Worm (Caenorhabditis elegans) whole organism, L1 larva: ENCODE data around the gene F10E9.12.
"Not testable (repeated sequence)": the region's sequence is repeated elsewhere in the genome, so short reads cannot be mapped to it uniquely, and the experiment has no call there.

Experiments
- C04F5.9 ChIP-seq: sonication (generic microtip); optimal IDR thresholded peaks from 2 replicates; lab custom pipeline; 2016; ENCODE audit warnings: missing genetic modification characterization, missing compliant biosample characterization
- C16A3.4 ChIP-seq: fragments of 150-350 bp; optimal IDR thresholded peaks from 2 replicates; lab custom pipeline; 2014; ENCODE audit warnings: missing biosample characterization, missing genetic modification characterization
- F16B12.6 ChIP-seq: fragments of 150-350 bp; optimal IDR thresholded peaks from 2 replicates; lab custom pipeline; 2014; ENCODE audit warnings: missing biosample characterization, missing genetic modification characterization
- Y116A8C.19 ChIP-seq: sonication (generic microtip); optimal IDR thresholded peaks from 2 replicates; lab custom pipeline; 2016; ENCODE audit warnings: missing compliant biosample characterization, missing genetic modification characterization, borderline replicate concordance
- alr-1 ChIP-seq: fragments of 200-800 bp; sonication (Bioruptor generic); optimal IDR thresholded peaks from 2 replicates; lab custom pipeline; 2018; ENCODE audit warnings: borderline replicate concordance, mild to moderate bottlenecking, missing genetic modification characterization, missing compliant biosample characterization
- blmp-1 ChIP-seq: fragments of 150-350 bp; optimal IDR thresholded peaks from 2 replicates; lab custom pipeline; 2014; ENCODE audit warnings: missing biosample characterization, missing genetic modification characterization
- ces-1 ChIP-seq: fragments of 150-350 bp; optimal IDR thresholded peaks from 2 replicates; lab custom pipeline; 2014; ENCODE audit warnings: missing biosample characterization, missing genetic modification reagents, missing genetic modification characterization
- dpl-1 ChIP-seq, 3 experiments: fragments of 150-350 bp in 2 of 3; sonication (generic microtip) in 1 of 3; optimal IDR thresholded peaks; 2 replicates each; lab custom pipeline; 2014 to 2017; ENCODE audit warnings: missing biosample characterization in 3 of 3, missing genetic modification characterization in 3 of 3, missing genetic modification reagents in 3 of 3
- efl-1 ChIP-seq, 4 experiments: fragments of 150-350 bp; optimal IDR thresholded peaks in 3 of 4; peaks in 1 of 4; 1 replicate in 1 of 4; 2 replicates in 3 of 4; lab custom pipeline; 2014; ENCODE audit warnings: missing biosample characterization in 2 of 4, missing genetic modification characterization in 2 of 4, missing genetic modification reagents in 2 of 4
- egl-13 ChIP-seq: sonication (generic microtip); optimal IDR thresholded peaks from 2 replicates; lab custom pipeline; 2016; ENCODE audit warnings: missing genotype, missing genetic modification reagents, missing genetic modification characterization, missing compliant biosample characterization
- elt-3 ChIP-seq, 6 experiments: fragments of 150-350 bp in 1 of 6; sonication (generic microtip); optimal IDR thresholded peaks; 2 replicates each; lab custom pipeline; 2017 to 2018; ENCODE audit warnings: missing biosample characterization in 6 of 6, missing genetic modification characterization in 6 of 6, inconsistent platforms in 1 of 6
- fkh-4 ChIP-seq: sonication (generic microtip); optimal IDR thresholded peaks from 2 replicates; lab custom pipeline; 2016; ENCODE audit warnings: missing compliant biosample characterization, missing genetic modification characterization, borderline replicate concordance
- fkh-8 ChIP-seq: sonication (generic microtip); optimal IDR thresholded peaks from 2 replicates; lab custom pipeline; 2016; ENCODE audit warnings: mild to moderate bottlenecking, missing genetic modification characterization, missing compliant biosample characterization
- fos-1 ChIP-seq: fragments of 150-350 bp; optimal IDR thresholded peaks from 2 replicates; lab custom pipeline; 2014; ENCODE audit warnings: missing biosample characterization, missing genetic modification characterization
- grh-1 ChIP-seq: fragments of 200-800 bp; sonication (Bioruptor generic); IDR thresholded peaks from 2 replicates; pipeline ENCODE4 v1.3.6; 2022; ENCODE audit warnings: missing genetic modification reagents, missing genetic modification characterization, missing compliant biosample characterization
- hlh-17 ChIP-seq: fragments of 200-800 bp; sonication (Bioruptor generic); optimal IDR thresholded peaks from 2 replicates; lab custom pipeline; 2018; ENCODE audit warnings: missing genetic modification characterization, mild to moderate bottlenecking, missing compliant biosample characterization, moderate library complexity, borderline replicate concordance
- irx-1 ChIP-seq: sonication (generic microtip); optimal IDR thresholded peaks from 2 replicates; lab custom pipeline; 2016; ENCODE audit warnings: missing genetic modification characterization, missing compliant biosample characterization
- isw-1 ChIP-seq: fragments of 200-800 bp; sonication (Bioruptor generic); IDR thresholded peaks from 2 replicates; pipeline ENCODE4 v1.3.6; 2022; ENCODE audit warnings: missing genetic modification characterization, missing compliant biosample characterization
- jun-1 ChIP-seq: fragments of 150-350 bp; optimal IDR thresholded peaks from 2 replicates; lab custom pipeline; 2014; ENCODE audit warnings: missing biosample characterization, missing genetic modification reagents, missing genetic modification characterization
- lin-13 ChIP-seq: fragments of 150-350 bp; optimal IDR thresholded peaks from 2 replicates; lab custom pipeline; 2014; ENCODE audit warnings: missing biosample characterization, missing genetic modification reagents, missing genetic modification characterization
- lin-14 ChIP-seq: fragments of 200-800 bp; sonication (Bioruptor generic); optimal IDR thresholded peaks from 2 replicates; lab custom pipeline; 2018; ENCODE audit warnings: mild to moderate bottlenecking, missing genetic modification characterization, moderate library complexity, missing compliant biosample characterization
- lin-15B ChIP-seq: fragments of 150-350 bp; sonication (generic microtip); optimal IDR thresholded peaks from 3 replicates; lab custom pipeline; 2014; ENCODE audit warnings: missing biosample characterization, missing genetic modification characterization
- lin-35 ChIP-seq, 2 experiments: fragments of 150-350 bp; optimal IDR thresholded peaks; 2 replicates each; lab custom pipeline; 2014; ENCODE audit warnings: missing biosample characterization in 2 of 2, missing genetic modification characterization in 2 of 2, missing genetic modification reagents in 2 of 2
- lir-3 ChIP-seq: sonication (generic microtip); optimal IDR thresholded peaks from 2 replicates; lab custom pipeline; 2016; ENCODE audit warnings: mild to moderate bottlenecking, missing genetic modification characterization, moderate library complexity, missing compliant biosample characterization; ENCODE audit not compliant: poor library complexity
- lsy-2 ChIP-seq, 2 experiments: fragments of 150-350 bp; optimal IDR thresholded peaks; 2 replicates each; lab custom pipeline; 2014; ENCODE audit warnings: missing biosample characterization in 2 of 2, missing genetic modification characterization in 2 of 2
- mep-1 ChIP-seq: fragments of 150-350 bp; optimal IDR thresholded peaks from 2 replicates; lab custom pipeline; 2014; ENCODE audit warnings: missing biosample characterization, missing genetic modification characterization
- nhr-12 ChIP-seq: sonication (generic microtip); optimal IDR thresholded peaks from 2 replicates; lab custom pipeline; 2017; ENCODE audit warnings: missing biosample characterization, missing genetic modification characterization
- nhr-19 ChIP-seq: fragments of 200-800 bp; sonication (Bioruptor generic); conservative IDR thresholded peaks from 2 replicates; pipeline ENCODE4 v1.3.6; 2022; ENCODE audit warnings: missing genetic modification characterization, missing compliant biosample characterization
- nhr-28 ChIP-seq: fragments of 150-350 bp; optimal IDR thresholded peaks from 2 replicates; lab custom pipeline; 2014; ENCODE audit warnings: missing biosample characterization, missing genetic modification characterization
- nhr-47 ChIP-seq: sonication (generic microtip); optimal IDR thresholded peaks from 2 replicates; lab custom pipeline; 2016; ENCODE audit warnings: mild to moderate bottlenecking, missing genetic modification characterization, moderate library complexity, missing compliant biosample characterization
- nhr-71 ChIP-seq: sonication (generic microtip); optimal IDR thresholded peaks from 2 replicates; lab custom pipeline; 2016; ENCODE audit warnings: mild to moderate bottlenecking, missing genetic modification characterization, moderate library complexity, missing compliant biosample characterization
- rnt-1 ChIP-seq: sonication (generic microtip); optimal IDR thresholded peaks from 2 replicates; lab custom pipeline; 2016; ENCODE audit warnings: mild to moderate bottlenecking, missing genetic modification characterization, moderate library complexity, missing compliant biosample characterization
- snu-23 ChIP-seq: sonication (generic microtip); optimal IDR thresholded peaks from 2 replicates; lab custom pipeline; 2016; ENCODE audit warnings: missing genetic modification characterization, missing compliant biosample characterization
- sox-4 ChIP-seq: sonication (generic microtip); optimal IDR thresholded peaks from 2 replicates; lab custom pipeline; 2016; ENCODE audit warnings: missing genetic modification characterization, missing compliant biosample characterization
- sptf-1 ChIP-seq: fragments of 150-350 bp; optimal IDR thresholded peaks from 2 replicates; lab custom pipeline; 2014; ENCODE audit warnings: missing biosample characterization, missing genetic modification characterization
- swsn-7 ChIP-seq: sonication (generic microtip); optimal IDR thresholded peaks from 2 replicates; lab custom pipeline; 2016; ENCODE audit warnings: missing genetic modification characterization, missing compliant biosample characterization
- tlp-1 ChIP-seq: fragments of 150-350 bp; optimal IDR thresholded peaks from 2 replicates; lab custom pipeline; 2014; ENCODE audit warnings: missing biosample characterization, missing genetic modification characterization
- unc-130 ChIP-seq: fragments of 150-350 bp; optimal IDR thresholded peaks from 2 replicates; lab custom pipeline; 2017; ENCODE audit warnings: missing biosample characterization, missing genetic modification characterization, inconsistent platforms
- unc-86 ChIP-seq: sonication (generic microtip); optimal IDR thresholded peaks from 2 replicates; lab custom pipeline; 2016; ENCODE audit warnings: missing genetic modification characterization, missing compliant biosample characterization
- zip-4 ChIP-seq: fragments of 200-800 bp; sonication (Bioruptor generic); optimal IDR thresholded peaks from 2 replicates; lab custom pipeline; 2018; ENCODE audit warnings: mild to moderate bottlenecking, missing genetic modification characterization, moderate library complexity, missing compliant biosample characterization
- ztf-4 ChIP-seq: fragments of 150-350 bp; optimal IDR thresholded peaks from 2 replicates; lab custom pipeline; 2014; ENCODE audit warnings: missing biosample characterization, missing genetic modification characterization

Gene F10E9.12

DNA sequence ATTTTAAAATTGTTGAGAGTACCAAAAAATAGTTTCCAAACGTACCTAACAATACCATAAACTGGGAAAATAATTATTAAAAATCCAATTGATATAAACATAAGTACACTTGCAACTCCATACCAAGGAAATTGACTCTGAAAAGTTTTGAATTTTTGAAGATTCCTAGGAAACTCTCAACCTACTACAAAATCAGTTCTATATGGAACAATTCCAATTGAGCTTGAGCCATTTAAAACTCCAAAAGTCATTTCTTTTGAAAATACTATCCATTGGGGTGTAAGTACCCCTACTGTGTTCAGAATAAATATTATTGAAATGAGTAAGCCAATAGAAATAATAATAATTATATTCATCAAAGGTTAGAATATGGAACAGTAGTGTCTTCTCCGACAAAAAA is 15.0 kb downstream of the F10E9.12 start, which contains the start of gene clc-28:
Gene clc-28, minus strand, starts transcription at position 101 of the 400 bp plus-strand sequence.
- not testable (repeated sequence) for TF ChIP-seq sptf-1 (tag; lab: Kevin White, UChicago); elt-3 (tag; optimal IDR thresholded peaks at IDR 0.05; lab: Kevin White, UChicago); irx-1 (tag; lab: Kevin White, UChicago)

DNA sequence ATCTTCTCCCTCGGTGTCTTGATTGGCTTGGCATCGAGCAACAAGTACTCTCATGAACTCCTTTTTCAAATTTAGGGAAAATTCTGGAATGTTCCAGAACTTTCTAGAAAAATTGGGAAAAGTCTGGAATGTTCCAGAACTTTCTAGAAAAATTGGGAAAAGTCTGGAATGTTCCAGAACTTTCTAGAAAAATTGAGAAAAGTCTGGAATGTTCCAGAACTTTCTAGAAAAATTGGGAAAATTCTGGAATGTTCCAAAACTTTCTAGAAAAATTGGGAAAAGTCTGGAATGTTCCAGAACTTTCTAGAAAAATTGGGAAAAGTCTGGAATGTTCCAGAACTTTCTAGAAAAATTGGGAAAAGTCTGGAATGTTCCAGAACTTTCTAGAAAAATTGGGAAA is 19.9 kb downstream of the F10E9.12 start, which contains the start of gene ZC262.7:
Gene ZC262.7, minus strand, starts transcription at position 54 of the 400 bp plus-strand sequence.
- TF ChIP-seq alr-1, Y116A8C.19, sox-4 (tag; lab: Kevin White, UChicago): not testable (repeated sequence)

DNA sequence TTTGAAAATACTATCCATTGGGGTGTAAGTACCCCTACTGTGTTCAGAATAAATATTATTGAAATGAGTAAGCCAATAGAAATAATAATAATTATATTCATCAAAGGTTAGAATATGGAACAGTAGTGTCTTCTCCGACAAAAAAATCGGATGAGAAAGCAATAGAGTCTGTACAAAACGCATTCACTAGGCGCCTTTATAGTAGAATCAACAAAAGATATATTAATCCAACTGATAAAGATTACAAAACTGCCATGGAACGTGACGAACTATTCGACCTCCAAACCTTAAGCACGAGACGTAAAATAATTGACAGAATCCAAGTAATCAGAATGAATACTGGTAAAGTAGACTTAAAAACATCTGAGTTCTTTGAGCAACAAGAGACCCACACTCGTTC is 23.5 kb downstream of the F10E9.12 start, which contains the start of gene clc-29:
Gene clc-29, minus strand, starts transcription at position 101 of the 400 bp plus-strand sequence.
- not testable (repeated sequence) for TF ChIP-seq lsy-2 (tag; optimal IDR thresholded peaks at IDR 0.05; lab: Kevin White, UChicago); ces-1 (GFP tag; lab: Kevin White, UChicago); nhr-19 (GFP tag; lab: Robert Waterston, UW)

DNA sequence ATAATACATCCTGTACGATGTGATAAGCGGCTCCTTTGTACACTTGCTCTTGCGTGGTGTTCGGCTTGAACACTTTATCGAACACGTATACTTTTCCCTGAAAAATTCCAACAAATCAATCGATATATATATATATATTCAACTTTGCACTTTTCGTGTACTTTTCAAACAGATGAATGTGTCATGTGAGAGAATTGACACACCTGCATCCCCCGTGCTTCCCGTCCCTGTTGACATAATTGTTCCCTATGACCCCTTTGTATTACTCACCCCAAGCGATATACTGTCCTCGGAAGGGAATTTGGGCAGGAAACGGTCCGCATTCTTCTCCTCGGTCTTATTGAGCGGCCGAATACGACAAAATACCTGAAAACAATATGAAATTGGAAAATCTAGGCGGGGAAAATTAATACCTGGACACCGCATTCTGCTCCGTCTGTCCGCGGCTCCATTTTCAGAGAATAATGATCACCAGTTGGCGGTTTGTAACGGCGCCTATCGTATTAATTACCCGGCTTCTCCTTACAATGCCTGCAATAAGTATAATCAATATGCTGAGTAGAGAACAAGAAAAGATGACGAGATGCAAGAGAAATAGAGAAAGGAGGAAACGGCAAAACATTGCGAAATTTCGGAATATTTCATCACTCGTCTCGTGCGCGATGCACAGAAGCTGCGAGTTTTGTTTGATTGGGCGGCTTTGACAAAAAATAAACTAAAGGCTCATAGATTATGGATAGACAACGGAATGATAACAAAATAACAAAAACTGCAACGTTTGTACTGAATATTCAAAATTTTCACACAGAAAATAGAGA is 30.5 kb downstream of the F10E9.12 start, which contains the start of gene unc-116:
Gene unc-116, minus strand, starts transcription at position 531 of the 818 bp plus-strand sequence.
- peak; percentile 38 to 39 for TF ChIP-seq lin-35 (GFP tag; optimal IDR thresholded peaks at IDR 0.05; lab: Kevin White, UChicago)
- TF ChIP-seq grh-1: no peak
- no peak for TF ChIP-seq tlp-1 (tag; lab: Kevin White, UChicago)
- peak; percentile 34 for TF ChIP-seq C16A3.4 (tag; lab: Kevin White, UChicago)
- TF ChIP-seq F16B12.6 (tag; lab: Kevin White, UChicago): peak; percentile 43
- no peak for TF ChIP-seq rnt-1
- peak; percentile 18 for TF ChIP-seq lin-15B
- no peak for TF ChIP-seq Y116A8C.19 (tag; lab: Kevin White, UChicago)
- TF ChIP-seq zip-4 (GFP tag; lab: Kevin White, UChicago): peak; percentile 92
- peak; percentile 63 for TF ChIP-seq nhr-71 (tag; lab: Kevin White, UChicago)
- TF ChIP-seq egl-13 (tag; lab: Kevin White, UChicago): peak; percentile 26
- TF ChIP-seq hlh-17 (GFP tag; lab: Kevin White, UChicago): no peak
- TF ChIP-seq nhr-28 (tag; lab: Kevin White, UChicago): no peak
- peak; percentile 27 for TF ChIP-seq jun-1 (tag; lab: Kevin White, UChicago)
- no peak for TF ChIP-seq nhr-12
- peak; percentile 22 for TF ChIP-seq lir-3 (tag; lab: Kevin White, UChicago)
- TF ChIP-seq elt-3 (tag; optimal IDR thresholded peaks at IDR 0.05; lab: Kevin White, UChicago): peak in 1 of 6 experiments; percentile 13
- peak; percentile 35 for TF ChIP-seq blmp-1 (tag; lab: Kevin White, UChicago)
- no peak for TF ChIP-seq alr-1 (tag; lab: Kevin White, UChicago)
- peak; percentile 47 for TF ChIP-seq nhr-47 (tag; lab: Kevin White, UChicago)
- TF ChIP-seq nhr-19 (GFP tag; lab: Robert Waterston, UW): peak; percentile 32; the same call in 1 of the 2 replicates
- TF ChIP-seq unc-86: no peak
- peak; percentile 67 for TF ChIP-seq fkh-8 (tag; lab: Kevin White, UChicago)
- peak; percentile 57 for TF ChIP-seq mep-1 (tag; lab: Kevin White, UChicago)
- no peak for TF ChIP-seq fkh-4 (tag; lab: Kevin White, UChicago)
- peak; percentile 8 for TF ChIP-seq fos-1
- TF ChIP-seq snu-23 (GFP tag; lab: Kevin White, UChicago): peak; percentile 5
- TF ChIP-seq lin-13 (GFP tag; lab: Kevin White, UChicago): peak; percentile 7
- TF ChIP-seq dpl-1 (GFP tag; optimal IDR thresholded peaks at IDR 0.05; lab: Kevin White, UChicago): peak in 2 of 3 experiments; percentile 18 to 31
- peak; percentile 2 for TF ChIP-seq swsn-7
- TF ChIP-seq efl-1 (optimal IDR thresholded peaks at IDR 0.05; lab: Kevin White, UChicago): peak; percentile 31 to 74
- peak; percentile 54 to 94 for TF ChIP-seq efl-1 (GFP tag; optimal IDR thresholded peaks at IDR 0.05 in 1 of 2; lab: Kevin White, UChicago)
- TF ChIP-seq isw-1: peak; percentile 43; the same call in 1 of the 2 replicates
- no peak for TF ChIP-seq C04F5.9 (tag; lab: Kevin White, UChicago)
- TF ChIP-seq lin-14 (GFP tag; lab: Kevin White, UChicago): peak; percentile 75
- TF ChIP-seq unc-130 (tag; lab: Kevin White, UChicago): peak; percentile 2
- TF ChIP-seq ztf-4 (tag; lab: Kevin White, UChicago): peak; percentile 54
